Worm (Caenorhabditis elegans): Measurements from ENCODE around the gene Y59E9AL.4.
"Not testable (repeated sequence)": the region's sequence is repeated elsewhere in the genome, so short reads cannot be mapped to it uniquely, and the experiment has no call there.

Gene Y59E9AL.4

ce11 chrIV:5218496-5218895 is 3.5 kb upstream of the Y59E9AL.4 start, which contains the start of gene nsph-4.2:
Gene nsph-4.2, plus strand, starts transcription at chrIV:5218796.
- not testable (repeated sequence) for TF ChIP-seq pha-4 (GFP tag; IDR thresholded peaks at IDR 0.05); pha-4 (tag; optimal IDR thresholded peaks at IDR 0.05); lim-7 (GFP tag; IDR thresholded peaks at IDR 0.05); egl-43 (GFP tag; IDR thresholded peaks at IDR 0.05)

- TF ChIP-seq ctbp-1 (GFP tag; IDR thresholded peaks at IDR 0.05) = no peak
- no peak for TF ChIP-seq Y5F2A.4 (GFP tag; optimal IDR thresholded peaks at IDR 0.05)
- TF ChIP-seq nhr-25 (tag; optimal IDR thresholded peaks at IDR 0.05; ENCODE audit: borderline replicate concordance, insufficient read depth) = peak; percentile 49
- peak; percentile 49 for TF ChIP-seq cey-2 (tag; optimal IDR thresholded peaks at IDR 0.05; ENCODE audit: borderline replicate concordance, insufficient read depth)
- peak; percentile 15 for TF ChIP-seq nhr-76 (tag; optimal IDR thresholded peaks at IDR 0.05)
- peak; percentile 48 for TF ChIP-seq nhr-28 (tag; optimal IDR thresholded peaks at IDR 0.05)
- TF ChIP-seq pha-4 (GFP tag; IDR thresholded peaks at IDR 0.05) = no peak
- no peak for TF ChIP-seq pha-4 (tag; optimal IDR thresholded peaks at IDR 0.05)
- peak; percentile 7 for TF ChIP-seq dve-1 (tag; optimal IDR thresholded peaks at IDR 0.05; ENCODE audit: insufficient read depth)
- no peak for TF ChIP-seq nhr-111 (GFP tag; optimal IDR thresholded peaks at IDR 0.05)
- TF ChIP-seq unc-62 (GFP tag; optimal IDR thresholded peaks at IDR 0.05 in 1 of 2) = no peak
- no peak for TF ChIP-seq unc-62 (tag; optimal IDR thresholded peaks at IDR 0.05)
Observed at ce11 chrIV:5216349-5216748, 1.4 kb upstream of the Y59E9AL.4 start.

ce11 chrIV:5210606-5211005 is 4.4 kb downstream of the Y59E9AL.4 start:
- TF ChIP-seq dmd-8 (GFP tag; IDR thresholded peaks at IDR 0.05) (no peak), nhr-102 (tag; optimal IDR thresholded peaks at IDR 0.05) (no peak), F10B5.3 (tag; optimal IDR thresholded peaks at IDR 0.05) (no peak), lin-39 (tag; optimal IDR thresholded peaks at IDR 0.05) (no peak), unc-39 (tag; optimal IDR thresholded peaks at IDR 0.05) (no peak), mes-2 (tag; optimal IDR thresholded peaks at IDR 0.05; ENCODE audit: poor library complexity, severe bottlenecking) (no peak), vab-7 (GFP tag; IDR thresholded peaks at IDR 0.05) (no peak), snpc-1.2 (GFP tag; IDR thresholded peaks at IDR 0.05) (0 out of 2 replicates have a peak, but pooled peaks have one; percentile 43), lsy-2 (tag; optimal IDR thresholded peaks at IDR 0.05) (peak in 1 of 2 experiments; percentile 8), F26F4.8 (GFP tag; conservative IDR thresholded peaks at IDR 0.05) (no peak), zfp-3 (GFP tag; conservative IDR thresholded peaks at IDR 0.05) (no peak), lin-38 (GFP tag; IDR thresholded peaks at IDR 0.05) (peak; percentile 41), snpc-4 (tag; optimal IDR thresholded peaks at IDR 0.05) (no peak), mep-1 (tag; optimal IDR thresholded peaks at IDR 0.05) (peak; percentile 5), egl-27 (tag; optimal IDR thresholded peaks at IDR 0.05) (no peak), R02D3.7 (tag; optimal IDR thresholded peaks at IDR 0.05) (peak; percentile 9), aha-1 (tag) (peak; percentile 53)

ce11 chrIV:5209390-5209789 is 5.6 kb downstream of the Y59E9AL.4 start, which contains the start of the genes Y59E9AL.36 and nbet-1:
Gene Y59E9AL.36, minus strand, starts transcription at chrIV:5209481.
Gene nbet-1, plus strand, starts transcription at chrIV:5209501.
- TF ChIP-seq ceh-28 (tag; optimal IDR thresholded peaks at IDR 0.05) (no peak), dpl-1 (GFP tag; optimal IDR thresholded peaks at IDR 0.05) (peak; percentile 83), ztf-11 (tag; optimal IDR thresholded peaks at IDR 0.05) (no peak), mxl-3 (GFP tag; optimal IDR thresholded peaks at IDR 0.05) (peak; percentile 77), ZK337.2 (GFP tag; IDR thresholded peaks at IDR 0.05) (no peak), ceh-32 (tag; optimal IDR thresholded peaks at IDR 0.05; ENCODE audit: poor library complexity) (no peak), daf-12 (tag; optimal IDR thresholded peaks at IDR 0.05) (no peak), zag-1 (tag; optimal IDR thresholded peaks at IDR 0.05) (no peak), php-3 (GFP tag; IDR thresholded peaks at IDR 0.05) (no peak), nhr-25 (tag; optimal IDR thresholded peaks at IDR 0.05; ENCODE audit: borderline replicate concordance, insufficient read depth) (peak; percentile 27), spr-1 (tag; optimal IDR thresholded peaks at IDR 0.05) (no peak), nhr-11 (tag; optimal IDR thresholded peaks at IDR 0.05) (peak; percentile 94), T20F7.1 (GFP tag; optimal IDR thresholded peaks at IDR 0.05) (peak; percentile 45), daf-16 (GFP tag; optimal IDR thresholded peaks at IDR 0.05) (peak in 1 of 2 experiments; percentile 33), daf-16 (tag; optimal IDR thresholded peaks at IDR 0.05) (peak; percentile 75), set-16 (GFP tag; IDR thresholded peaks at IDR 0.05) (no peak), daf-8 (GFP tag; IDR thresholded peaks at IDR 0.05) (no peak), hmg-1.1 (GFP tag; IDR thresholded peaks at IDR 0.05) (peak; percentile 66; the same call in 1 of the 2 replicates), ceh-62 (tag; optimal IDR thresholded peaks at IDR 0.05) (no peak)

Measured in whole organism, L4 larva.